Worm (Caenorhabditis elegans) whole organism, midembryonic: Measurements from ENCODE around the gene gst-29.

Experiments used
- T22C8.4 ChIP-seq: fragments of 200-800 bp; sonication (Bioruptor generic); IDR thresholded peaks from 2 replicates; pipeline ENCODE4 v1.3.6; 2022; ENCODE audit warnings: missing genetic modification characterization, missing compliant biosample characterization
- flt-1 ChIP-seq: fragments of 200-800 bp; sonication (Bioruptor generic); IDR thresholded peaks from 2 replicates; pipeline ENCODE4 v1.3.6; 2022; ENCODE audit warnings: missing genetic modification characterization, missing compliant biosample characterization
- klf-2 ChIP-seq: fragments of 200-800 bp; sonication (Bioruptor generic); conservative IDR thresholded peaks from 2 replicates; pipeline ENCODE4 v1.3.6; 2022; ENCODE audit warnings: missing genetic modification reagents, missing genetic modification characterization, missing compliant biosample characterization
- ref-1 ChIP-seq: fragments of 200-800 bp; sonication (Bioruptor generic); conservative IDR thresholded peaks from 2 replicates; pipeline ENCODE4 v1.3.6; 2022; ENCODE audit warnings: missing genetic modification reagents, missing genetic modification characterization, missing compliant biosample characterization
- tab-1 ChIP-seq: fragments of 200-800 bp; sonication (Bioruptor generic); IDR thresholded peaks from 2 replicates; pipeline ENCODE4 v1.3.6; 2022; ENCODE audit warnings: missing genetic modification characterization, missing compliant biosample characterization
- ztf-23 ChIP-seq: fragments of 200-800 bp; sonication (Bioruptor generic); IDR thresholded peaks from 2 replicates; pipeline ENCODE4 v1.3.6; 2022; ENCODE audit warnings: missing genetic modification reagents, missing genetic modification characterization, missing compliant biosample characterization
- ztf-29 ChIP-seq: fragments of 200-800 bp; sonication (Bioruptor generic); IDR thresholded peaks from 2 replicates; pipeline ENCODE4 v1.3.6; 2022; ENCODE audit warnings: missing genetic modification reagents, missing genetic modification characterization, missing compliant biosample characterization

DNA sequence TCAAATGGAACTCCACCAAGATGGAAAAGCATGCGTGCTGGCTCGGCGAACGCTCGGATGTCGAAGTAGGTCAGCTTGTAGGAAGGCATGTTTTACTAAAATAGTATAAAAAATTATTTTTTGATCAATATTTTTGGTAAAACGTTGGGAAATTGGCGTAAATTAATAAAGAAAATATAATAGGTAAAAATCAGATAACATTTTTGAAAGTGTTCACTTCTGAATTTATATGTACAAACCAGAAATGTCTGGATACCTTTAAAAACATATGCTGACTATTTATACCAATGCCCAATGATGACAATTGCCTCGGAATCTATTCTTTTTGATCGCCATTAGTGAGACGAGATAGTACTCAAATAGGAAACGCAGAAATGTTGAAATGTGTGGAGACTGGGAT is 15.6 kb upstream of the gst-29 start, which contains the start of gene gst-35:
- TF ChIP-seq T22C8.4 (GFP tag; lab: Robert Waterston, UW): no peak
- no peak for TF ChIP-seq ref-1 (GFP tag; lab: Robert Waterston, UW)
- no peak for TF ChIP-seq tab-1 (GFP tag; lab: Robert Waterston, UW)
- no peak for TF ChIP-seq ztf-29 (GFP tag; lab: Robert Waterston, UW)
- TF ChIP-seq flt-1: no peak
- no peak for TF ChIP-seq klf-2
- TF ChIP-seq ztf-23 (GFP tag; lab: Robert Waterston, UW): no peak
